Fruit fly (Drosophila melanogaster) whole organism: ENCODE measurements around the gene Dysb.

Experiments used
- CG8478 ChIP-seq: fragments of >200 bp; optimal IDR thresholded peaks from 2 replicates; lab custom pipeline; 2018; ENCODE audit warnings: inconsistent platforms
- Dll ChIP-seq: fragments of >200 bp; optimal IDR thresholded peaks from 2 replicates; lab custom pipeline; 2017

DNA sequence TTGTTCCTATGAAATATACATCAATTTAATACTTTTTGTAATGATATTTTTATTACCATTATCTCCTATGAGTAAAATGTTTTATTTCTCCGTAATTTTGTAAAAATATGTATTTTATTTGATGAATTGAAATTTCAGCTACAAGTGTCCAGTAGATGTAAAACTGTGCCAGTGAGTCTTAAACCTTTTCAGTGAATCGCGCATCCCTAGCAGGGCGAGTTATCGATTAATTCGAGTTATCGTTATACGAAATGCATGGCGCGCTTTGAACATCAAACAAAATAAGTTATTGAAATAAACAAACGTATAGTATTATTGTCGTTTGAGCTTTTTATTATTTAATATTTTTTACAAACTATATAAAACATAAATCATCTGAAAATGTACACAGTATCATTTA lies 39.3 kb upstream of the Dysb start:
- TF ChIP-seq Dll (lab: Kevin White, UChicago) (no peak), CG8478 (lab: Kevin White, UChicago) (no peak)
